Worm (Caenorhabditis elegans): Measurements from ENCODE around the gene B0303.4.
A peak's percentile ranks its signal among the peaks of the same experiment; 100 is the strongest.

Gene B0303.4

DNA sequence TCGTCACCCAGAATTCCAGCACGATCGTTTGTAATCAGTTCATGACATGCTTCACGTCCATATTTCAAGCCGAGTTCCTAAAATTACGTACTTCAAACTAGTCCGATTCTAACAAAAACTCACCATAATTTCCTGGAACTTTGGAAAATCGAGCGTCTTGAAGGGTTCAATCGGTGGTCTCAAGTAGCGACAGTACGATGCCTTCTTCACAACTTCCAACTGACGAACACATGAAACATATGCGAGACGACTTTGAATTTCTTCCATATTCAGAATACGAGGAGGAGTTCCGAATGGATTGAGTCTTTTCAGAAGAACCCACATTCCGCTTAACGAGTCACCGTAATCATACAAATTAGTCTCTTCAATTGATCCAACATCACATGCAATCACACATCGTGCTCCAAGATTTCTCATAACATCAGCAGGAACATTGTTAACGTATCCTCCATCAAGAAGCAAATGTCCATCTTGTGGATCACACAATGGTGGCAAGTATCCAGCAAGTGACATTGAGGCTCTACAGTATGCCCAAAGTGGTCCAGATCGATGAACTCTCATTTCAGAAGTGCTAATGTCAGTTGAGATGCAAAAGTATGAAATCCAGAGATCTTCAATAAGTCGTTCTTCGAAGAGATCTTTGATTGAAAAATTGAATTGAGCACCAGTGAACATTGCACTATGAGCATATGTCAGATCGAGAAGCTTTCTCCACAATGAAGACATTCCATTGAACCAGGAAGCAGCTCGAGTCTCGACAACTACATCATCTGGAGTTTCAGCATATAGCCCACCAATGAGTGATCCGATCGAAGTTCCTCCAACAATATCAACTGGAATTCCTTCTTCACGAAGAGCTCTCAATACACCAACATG, 36.6 kb downstream of the B0303.4 start:
- TF ChIP-seq unc-39 (tag; optimal IDR thresholded peaks at IDR 0.05) (no peak), nfya-1 (tag; optimal IDR thresholded peaks at IDR 0.05; ENCODE audit: insufficient read depth) (no peak), ceh-82 (tag; optimal IDR thresholded peaks at IDR 0.05) (no peak), elt-1 (tag; optimal IDR thresholded peaks at IDR 0.05) (no peak), nhr-11 (tag; optimal IDR thresholded peaks at IDR 0.05) (no peak), ama-1 (optimal IDR thresholded peaks at IDR 0.05) (no peak), nhr-28 (tag; optimal IDR thresholded peaks at IDR 0.05) (no peak), ceh-28 (tag; optimal IDR thresholded peaks at IDR 0.05) (no peak)

DNA sequence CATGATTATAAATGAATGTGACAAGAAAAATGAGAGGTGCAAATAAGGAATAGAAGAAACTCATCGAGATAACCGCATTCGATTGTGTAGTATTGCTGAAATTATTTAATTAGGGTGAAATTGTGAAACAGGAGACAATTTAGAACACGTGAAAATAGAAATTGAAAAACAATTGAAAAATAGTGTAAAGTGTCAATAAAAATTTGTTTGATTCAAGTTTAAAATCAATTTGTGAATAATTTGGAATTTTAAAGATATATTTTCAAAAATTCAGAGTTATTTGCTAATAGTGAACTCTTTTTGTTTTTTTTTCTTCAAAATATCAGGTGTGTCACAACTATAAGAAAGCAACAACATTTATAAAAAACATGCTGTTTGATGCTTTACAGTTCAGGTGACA, 41.7 kb downstream of the B0303.4 start, which contains the start of gene ZK370.4:
Gene ZK370.4 (minus strand): TSS at position 101 of the 400 bp plus-strand sequence.
- TF ChIP-seq sea-2 (GFP tag; optimal IDR thresholded peaks at IDR 0.05) (no peak), ama-1 (optimal IDR thresholded peaks at IDR 0.05) (no peak), nhr-25 (tag; optimal IDR thresholded peaks at IDR 0.05) (no peak), nfya-1 (tag; optimal IDR thresholded peaks at IDR 0.05; ENCODE audit: insufficient read depth) (no peak), ztf-4 (tag; optimal IDR thresholded peaks at IDR 0.05) (no peak), ztf-11 (tag; optimal IDR thresholded peaks at IDR 0.05) (no peak), R02D3.7 (tag; optimal IDR thresholded peaks at IDR 0.05) (no peak), snpc-4 (tag; optimal IDR thresholded peaks at IDR 0.05) (no peak), ceh-9 (tag; optimal IDR thresholded peaks at IDR 0.05) (no peak), ZK546.5 (tag; optimal IDR thresholded peaks at IDR 0.05) (no peak), nhr-12 (tag; optimal IDR thresholded peaks at IDR 0.05) (no peak)

DNA sequence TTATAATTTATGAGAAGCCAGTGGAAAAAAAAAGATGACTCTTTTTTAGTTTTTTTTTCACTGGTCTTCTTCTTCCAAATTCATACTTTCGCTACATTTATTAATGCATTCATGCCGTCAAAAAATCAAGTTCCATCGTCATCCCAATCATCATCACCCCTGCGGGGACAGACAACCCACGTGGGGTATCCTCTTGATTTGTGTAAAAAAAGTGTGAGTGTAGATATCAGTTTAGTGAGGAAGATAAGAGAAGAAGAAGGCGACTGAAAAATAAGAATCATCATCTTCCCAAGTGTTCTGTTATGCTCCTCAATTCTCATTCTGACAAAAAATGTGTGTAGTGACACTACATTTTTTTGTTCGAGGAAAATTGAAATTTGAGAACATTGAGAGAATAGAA, 42.3 kb downstream of the B0303.4 start:
- TF ChIP-seq nfya-1 (tag; optimal IDR thresholded peaks at IDR 0.05; ENCODE audit: insufficient read depth), result peak; percentile 42
- peak; percentile 0 for TF ChIP-seq elt-2 (tag; optimal IDR thresholded peaks at IDR 0.05)
- peak; percentile 35 for TF ChIP-seq nhr-25 (tag; optimal IDR thresholded peaks at IDR 0.05)
- TF ChIP-seq unc-62 (GFP tag; optimal IDR thresholded peaks at IDR 0.05), result no peak
- peak; percentile 0 for TF ChIP-seq nhr-43 (tag; optimal IDR thresholded peaks at IDR 0.05; ENCODE audit: poor library complexity, severe bottlenecking)
- no peak for TF ChIP-seq jun-1 (tag; optimal IDR thresholded peaks at IDR 0.05)

DNA sequence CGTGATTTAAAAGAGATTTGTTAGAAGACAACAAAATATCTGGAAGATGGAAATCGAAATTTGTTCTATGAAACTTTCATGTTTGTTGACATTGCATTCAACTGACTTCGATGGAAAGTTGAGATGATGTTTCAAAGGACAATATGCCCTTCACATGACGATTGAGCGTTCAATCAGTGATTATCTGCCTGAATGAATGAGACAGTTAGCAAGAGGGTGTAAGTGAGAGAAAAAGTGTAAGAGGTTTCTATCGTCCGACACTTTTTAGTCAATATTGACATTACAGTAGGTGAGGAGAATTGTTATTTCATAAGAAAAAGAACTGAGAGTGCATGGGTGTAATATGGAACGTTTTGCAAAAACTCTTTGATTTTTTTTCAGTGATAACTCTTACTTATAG, 43.6 kb downstream of the B0303.4 start:
- TF ChIP-seq nhr-12 (tag; optimal IDR thresholded peaks at IDR 0.05), result no peak
- no peak for TF ChIP-seq hmg-11 (tag; optimal IDR thresholded peaks at IDR 0.05)
- no peak for TF ChIP-seq ZK546.5 (tag; optimal IDR thresholded peaks at IDR 0.05)
- peak; percentile 15 for TF ChIP-seq nhr-25 (tag; optimal IDR thresholded peaks at IDR 0.05)
- TF ChIP-seq jun-1 (tag; optimal IDR thresholded peaks at IDR 0.05), result peak; percentile 33
- no peak for TF ChIP-seq sea-2 (GFP tag; optimal IDR thresholded peaks at IDR 0.05)
- peak; percentile 100 for TF ChIP-seq pha-4 (tag; optimal IDR thresholded peaks at IDR 0.05)
- TF ChIP-seq nhr-28 (tag; optimal IDR thresholded peaks at IDR 0.05), result no peak
- TF ChIP-seq nhr-67 (tag; optimal IDR thresholded peaks at IDR 0.05), result no peak
- peak; percentile 66 for TF ChIP-seq pqm-1 (tag; optimal IDR thresholded peaks at IDR 0.05)
- TF ChIP-seq ceh-9 (tag; optimal IDR thresholded peaks at IDR 0.05), result no peak
- no peak for TF ChIP-seq nhr-43 (tag; optimal IDR thresholded peaks at IDR 0.05; ENCODE audit: poor library complexity, severe bottlenecking)
- peak; percentile 9 for TF ChIP-seq egl-27 (tag; optimal IDR thresholded peaks at IDR 0.05)
- TF ChIP-seq mml-1 (tag; optimal IDR thresholded peaks at IDR 0.05), result no peak

DNA sequence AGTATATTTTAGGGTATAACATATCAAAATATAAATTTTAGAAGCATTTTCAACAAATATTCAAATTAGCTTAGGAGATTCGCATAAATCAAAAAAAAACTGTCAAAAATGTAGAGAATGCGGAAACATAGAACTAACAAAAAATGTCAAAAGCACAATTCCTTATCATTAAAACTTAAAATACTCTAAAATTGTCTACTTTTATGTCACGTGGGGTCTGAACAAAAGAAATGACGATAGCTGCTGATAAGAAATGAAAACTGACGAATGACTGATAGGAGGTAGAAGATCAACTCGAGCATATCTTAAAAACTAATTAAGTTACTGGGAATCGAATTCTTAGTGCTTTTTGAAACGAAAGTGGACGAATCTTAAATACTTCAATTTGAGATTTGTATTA, 44.0 kb downstream of the B0303.4 start:
- TF ChIP-seq pha-4 (tag; optimal IDR thresholded peaks at IDR 0.05) (no peak), nhr-76 (tag; optimal IDR thresholded peaks at IDR 0.05) (no peak), ztf-4 (tag; optimal IDR thresholded peaks at IDR 0.05) (no peak), fos-1 (tag; optimal IDR thresholded peaks at IDR 0.05) (peak; percentile 4), snpc-4 (tag; optimal IDR thresholded peaks at IDR 0.05) (no peak), hmg-11 (tag; optimal IDR thresholded peaks at IDR 0.05) (no peak), ceh-9 (tag; optimal IDR thresholded peaks at IDR 0.05) (no peak), lsy-12 (tag; optimal IDR thresholded peaks at IDR 0.05) (no peak), nfya-1 (tag; optimal IDR thresholded peaks at IDR 0.05; ENCODE audit: insufficient read depth) (no peak), pqm-1 (tag; optimal IDR thresholded peaks at IDR 0.05) (peak; percentile 65), lin-39 (tag; optimal IDR thresholded peaks at IDR 0.05) (no peak), mdl-1 (tag; optimal IDR thresholded peaks at IDR 0.05) (peak; percentile 50), elt-2 (tag; optimal IDR thresholded peaks at IDR 0.05) (peak; percentile 93)

All from whole organism, L3 larva.